Worm (Caenorhabditis elegans): Measurements from ENCODE around the gene clec-163.

ce11 chrIII:10805172-10805571 lies 11.0 kb downstream of the clec-163 start:
- TF ChIP-seq fkh-10 (GFP tag; optimal IDR thresholded peaks at IDR 0.05): no peak
- no peak for TF ChIP-seq rnt-1 (tag; optimal IDR thresholded peaks at IDR 0.05)
- TF ChIP-seq che-1 (tag; optimal IDR thresholded peaks at IDR 0.05): no peak
- TF ChIP-seq ceh-24 (tag; optimal IDR thresholded peaks at IDR 0.05): no peak
- TF ChIP-seq hlh-6 (tag; optimal IDR thresholded peaks at IDR 0.05): no peak
- TF ChIP-seq nfya-1 (tag; optimal IDR thresholded peaks at IDR 0.05): peak; percentile 93
- no peak for TF ChIP-seq sox-2 (GFP tag; IDR thresholded peaks at IDR 0.05)
